Worm (Caenorhabditis elegans) whole organism, late embryonic: ENCODE data around the gene pqn-70.

Experiments
- C38D4.7 ChIP-seq: fragments of 200-800 bp; sonication (Bioruptor generic); optimal IDR thresholded peaks from 2 replicates; lab custom pipeline; 2018; ENCODE audit warnings: mild to moderate bottlenecking, missing genetic modification characterization, moderate library complexity, missing compliant biosample characterization
- pat-9 ChIP-seq: fragments of 200-800 bp; sonication (Bioruptor generic); optimal IDR thresholded peaks from 2 replicates; lab custom pipeline; 2018; ENCODE audit warnings: mild to moderate bottlenecking, missing genetic modification characterization, moderate library complexity, missing compliant biosample characterization

DNA sequence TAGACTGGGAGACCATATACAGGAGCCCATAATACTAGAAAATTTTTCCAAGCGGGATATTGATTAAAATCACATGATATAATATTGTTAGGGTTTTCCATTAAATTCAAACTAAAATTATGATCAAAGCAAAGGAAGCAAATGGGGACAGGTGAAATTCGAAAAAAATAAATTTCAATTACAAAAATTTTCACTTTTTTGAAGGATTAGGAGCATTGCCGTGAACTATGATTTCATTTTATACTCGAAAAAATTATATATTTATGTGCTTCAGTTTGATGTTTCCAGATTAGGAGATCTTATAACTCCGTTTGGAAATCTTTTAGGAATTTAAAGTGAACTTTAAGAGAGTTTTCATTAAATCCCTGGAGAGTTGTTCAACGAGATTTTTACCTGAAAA, 32.1 kb upstream of the pqn-70 start, which contains the start of gene F07B10.7:
- TF ChIP-seq C38D4.7 (GFP tag; lab: Kevin White, UChicago) (no peak), pat-9 (no peak)
